Worm (Caenorhabditis elegans) whole organism, mixed stage, embryonic: ENCODE results near the gene F38E11.6.

Source experiments
- M03D4.4 ChIP-seq: sonication (generic microtip); optimal IDR thresholded peaks from 2 replicates; lab custom pipeline; 2017; ENCODE audit warnings: mild to moderate bottlenecking, missing genetic modification characterization, missing compliant biosample characterization
- bed-3 ChIP-seq: fragments of 200-800 bp; sonication (Bioruptor generic); optimal IDR thresholded peaks from 3 replicates; lab custom pipeline; 2018; ENCODE audit warnings: mild to moderate bottlenecking, missing genetic modification characterization, moderate library complexity, missing compliant biosample characterization
- blmp-1 ChIP-seq: fragments of 150-350 bp; optimal IDR thresholded peaks from 2 replicates; lab custom pipeline; 2014; ENCODE audit warnings: missing biosample characterization, missing genetic modification characterization
- ceh-39 ChIP-seq: fragments of 150-350 bp; optimal IDR thresholded peaks from 2 replicates; lab custom pipeline; 2014; ENCODE audit warnings: missing biosample characterization, missing genetic modification characterization
- ceh-43 ChIP-seq: fragments of 200-800 bp; sonication (Bioruptor generic); optimal IDR thresholded peaks from 2 replicates; lab custom pipeline; 2018; ENCODE audit warnings: mild to moderate bottlenecking, missing genetic modification characterization, moderate library complexity, missing compliant biosample characterization
- ceh-83 ChIP-seq: fragments of 200-800 bp; sonication (Bioruptor generic); optimal IDR thresholded peaks from 2 replicates; lab custom pipeline; 2018; ENCODE audit warnings: mild to moderate bottlenecking, missing genetic modification characterization, missing compliant biosample characterization
- ces-1 ChIP-seq: fragments of 150-350 bp; optimal IDR thresholded peaks from 2 replicates; lab custom pipeline; 2014; ENCODE audit warnings: missing biosample characterization, missing genetic modification reagents, missing genetic modification characterization
- cnd-1 ChIP-seq: fragments of 200-800 bp; sonication (Bioruptor generic); optimal IDR thresholded peaks from 2 replicates; lab custom pipeline; 2018; ENCODE audit warnings: mild to moderate bottlenecking, missing genetic modification characterization, missing compliant biosample characterization
- drap-1 ChIP-seq: fragments of 200-800 bp; sonication (Bioruptor generic); optimal IDR thresholded peaks from 3 replicates; lab custom pipeline; 2018; ENCODE audit warnings: mild to moderate bottlenecking, missing genetic modification characterization, missing compliant biosample characterization
- elt-1 ChIP-seq: sonication (generic microtip); optimal IDR thresholded peaks from 2 replicates; lab custom pipeline; 2017; ENCODE audit warnings: missing genetic modification characterization, mild to moderate bottlenecking, missing compliant biosample characterization, antibody characterized with exemption, moderate library complexity, borderline replicate concordance; ENCODE audit not compliant: insufficient read depth
- elt-3 ChIP-seq: fragments of 150-350 bp; optimal IDR thresholded peaks from 2 replicates; lab custom pipeline; 2014; ENCODE audit warnings: missing biosample characterization, missing genetic modification characterization
- flh-1 ChIP-seq: fragments of 200-800 bp; sonication (Bioruptor generic); optimal IDR thresholded peaks from 2 replicates; lab custom pipeline; 2018; ENCODE audit warnings: mild to moderate bottlenecking, missing genetic modification characterization, moderate library complexity, missing compliant biosample characterization
- ham-2 ChIP-seq: fragments of 200-800 bp; sonication (Bioruptor generic); optimal IDR thresholded peaks from 2 replicates; lab custom pipeline; 2018; ENCODE audit warnings: mild to moderate bottlenecking, missing genetic modification characterization, missing compliant biosample characterization
- hlh-1 ChIP-seq: fragments of 150-350 bp; optimal IDR thresholded peaks from 2 replicates; lab custom pipeline; 2014; ENCODE audit warnings: missing biosample characterization, missing genetic modification reagents, missing genetic modification characterization
- lin-13 ChIP-seq: fragments of 150-350 bp; optimal IDR thresholded peaks from 2 replicates; lab custom pipeline; 2014; ENCODE audit warnings: missing biosample characterization, missing genetic modification characterization
- lin-32 ChIP-seq: fragments of 200-800 bp; sonication (Bioruptor generic); optimal IDR thresholded peaks from 2 replicates; lab custom pipeline; 2018; ENCODE audit warnings: mild to moderate bottlenecking, missing genetic modification characterization, missing compliant biosample characterization
- lsy-2 ChIP-seq: fragments of 150-350 bp; optimal IDR thresholded peaks from 2 replicates; lab custom pipeline; 2014; ENCODE audit warnings: missing biosample characterization, missing genetic modification characterization
- mab-5 ChIP-seq: fragments of 150-350 bp; optimal IDR thresholded peaks from 2 replicates; lab custom pipeline; 2014; ENCODE audit warnings: missing biosample characterization, missing genetic modification characterization
- mep-1 ChIP-seq: fragments of 150-350 bp; optimal IDR thresholded peaks from 2 replicates; lab custom pipeline; 2017; ENCODE audit warnings: missing biosample characterization, missing genetic modification reagents, missing genetic modification characterization, inconsistent platforms
- mls-2 ChIP-seq: sonication (generic microtip); optimal IDR thresholded peaks from 2 replicates; lab custom pipeline; 2016; ENCODE audit warnings: mild to moderate bottlenecking, missing genetic modification characterization, moderate library complexity, missing compliant biosample characterization
- nhr-12 ChIP-seq: fragments of 150-350 bp; optimal IDR thresholded peaks from 2 replicates; lab custom pipeline; 2014; ENCODE audit warnings: missing biosample characterization, missing genetic modification characterization
- nhr-2 ChIP-seq: fragments of 150-350 bp; optimal IDR thresholded peaks from 2 replicates; lab custom pipeline; 2014; ENCODE audit warnings: missing biosample characterization, missing genetic modification characterization
- nhr-237 ChIP-seq: fragments of 150-350 bp; optimal IDR thresholded peaks from 2 replicates; lab custom pipeline; 2014; ENCODE audit warnings: missing biosample characterization, missing genetic modification characterization
- nhr-28 ChIP-seq: fragments of 150-350 bp; optimal IDR thresholded peaks from 2 replicates; lab custom pipeline; 2014; ENCODE audit warnings: missing biosample characterization, missing genetic modification characterization
- nhr-76 ChIP-seq: sonication (generic microtip); optimal IDR thresholded peaks from 2 replicates; lab custom pipeline; 2017; ENCODE audit warnings: missing biosample characterization, missing genetic modification characterization
- pha-4 ChIP-seq: fragments of 150-350 bp; optimal IDR thresholded peaks from 2 replicates; lab custom pipeline; 2018; ENCODE audit warnings: missing biosample characterization, missing genetic modification reagents, missing genetic modification characterization
- sem-2 ChIP-seq: fragments of 200-800 bp; sonication (Bioruptor generic); optimal IDR thresholded peaks from 2 replicates; lab custom pipeline; 2018; ENCODE audit warnings: mild to moderate bottlenecking, missing genetic modification characterization, missing compliant biosample characterization
- snpc-4 ChIP-seq: fragments of 150-350 bp; optimal IDR thresholded peaks from 2 replicates; lab custom pipeline; 2014; ENCODE audit warnings: missing biosample characterization, missing genetic modification characterization
- sptf-1 ChIP-seq: sonication (generic microtip); optimal IDR thresholded peaks from 2 replicates; lab custom pipeline; 2017; ENCODE audit warnings: mild to moderate bottlenecking, missing genetic modification characterization, moderate library complexity, missing compliant biosample characterization
- tbx-8 ChIP-seq: fragments of 200-800 bp; sonication (Bioruptor generic); optimal IDR thresholded peaks from 2 replicates; lab custom pipeline; 2018; ENCODE audit warnings: mild to moderate bottlenecking, missing genetic modification characterization, moderate library complexity, missing compliant biosample characterization
- unc-120 ChIP-seq: sonication (generic microtip); optimal IDR thresholded peaks from 2 replicates; lab custom pipeline; 2017; ENCODE audit warnings: missing genetic modification characterization, missing compliant biosample characterization; ENCODE audit not compliant: poor library complexity, severe bottlenecking
- unc-39 ChIP-seq: fragments of 150-350 bp; optimal IDR thresholded peaks from 2 replicates; lab custom pipeline; 2014; ENCODE audit warnings: missing biosample characterization, missing genetic modification characterization
- unc-62 ChIP-seq: fragments of 150-350 bp; optimal IDR thresholded peaks from 2 replicates; lab custom pipeline; 2014; ENCODE audit warnings: missing biosample characterization, missing genetic modification reagents, missing genetic modification characterization
- zip-8 ChIP-seq: fragments of 150-350 bp; optimal IDR thresholded peaks from 2 replicates; lab custom pipeline; 2014; ENCODE audit warnings: missing biosample characterization, missing genetic modification characterization
- ztf-11 ChIP-seq: fragments of 150-350 bp; optimal IDR thresholded peaks from 2 replicates; lab custom pipeline; 2014; ENCODE audit warnings: missing biosample characterization, missing genetic modification characterization

Gene F38E11.6

DNA sequence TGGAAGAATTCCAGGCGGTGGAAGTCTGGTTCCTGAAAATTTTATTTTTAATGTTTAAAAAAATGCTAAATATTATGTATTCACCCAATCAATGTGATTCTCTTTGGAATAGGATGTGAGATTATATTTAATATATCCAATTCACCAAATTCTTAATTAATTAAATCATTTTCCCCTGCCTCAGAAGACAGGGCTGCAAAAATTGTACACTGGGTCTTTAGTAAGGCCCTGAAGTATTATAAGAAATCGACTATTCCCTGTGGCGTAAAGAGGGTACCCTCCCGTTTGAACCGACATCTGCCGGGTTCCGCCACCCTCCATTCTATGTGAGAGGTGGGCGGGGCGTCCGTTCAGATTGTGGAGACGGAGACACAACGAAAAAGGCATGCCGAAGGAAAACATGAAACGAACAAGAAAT is 43.9 kb upstream of the F38E11.6 start:
- TF ChIP-seq nhr-2 (tag; lab: Kevin White, UChicago), result peak; percentile 21
- TF ChIP-seq ceh-83 (GFP tag; lab: Kevin White, UChicago), result no peak
- TF ChIP-seq ham-2 (GFP tag; lab: Kevin White, UChicago), result no peak
- no peak for TF ChIP-seq mab-5 (tag; lab: Kevin White, UChicago)
- peak; percentile 26 for TF ChIP-seq pha-4 (tag; lab: Kevin White, UChicago)
- TF ChIP-seq bed-3, result no peak
- TF ChIP-seq lin-13 (tag; lab: Kevin White, UChicago), result no peak
- TF ChIP-seq blmp-1, result peak; percentile 44
- no peak for TF ChIP-seq tbx-8 (GFP tag; lab: Kevin White, UChicago)
- TF ChIP-seq flh-1, result peak; percentile 7
- no peak for TF ChIP-seq nhr-28 (tag; lab: Kevin White, UChicago)
- TF ChIP-seq ztf-11 (tag; lab: Kevin White, UChicago), result no peak
- no peak for TF ChIP-seq unc-39
- no peak for TF ChIP-seq ceh-43 (GFP tag; lab: Kevin White, UChicago)
- no peak for TF ChIP-seq lin-32 (GFP tag; lab: Kevin White, UChicago)
- TF ChIP-seq sem-2 (GFP tag; lab: Kevin White, UChicago), result no peak
- TF ChIP-seq elt-1 (tag; lab: Kevin White, UChicago), result no peak
- no peak for TF ChIP-seq hlh-1 (tag; lab: Kevin White, UChicago)
- TF ChIP-seq elt-3 (tag; lab: Kevin White, UChicago), result peak; percentile 33
- peak; percentile 1 for TF ChIP-seq lsy-2
- no peak for TF ChIP-seq M03D4.4 (tag; lab: Kevin White, UChicago)
- no peak for TF ChIP-seq nhr-76 (tag; lab: Kevin White, UChicago)
- peak; percentile 20 for TF ChIP-seq ceh-39 (tag; lab: Kevin White, UChicago)
- peak; percentile 18 for TF ChIP-seq mep-1 (tag; lab: Kevin White, UChicago)
- peak; percentile 52 for TF ChIP-seq mls-2 (tag; lab: Kevin White, UChicago)
- peak; percentile 9 for TF ChIP-seq unc-120
- TF ChIP-seq sptf-1, result peak; percentile 23
- TF ChIP-seq ces-1 (GFP tag; lab: Kevin White, UChicago), result peak; percentile 90
- TF ChIP-seq cnd-1 (tag; lab: Kevin White, UChicago), result peak; percentile 24
- no peak for TF ChIP-seq zip-8 (tag; lab: Kevin White, UChicago)
- peak; percentile 1 for TF ChIP-seq unc-62 (GFP tag; lab: Kevin White, UChicago)
- no peak for TF ChIP-seq drap-1 (GFP tag; lab: Kevin White, UChicago)
- no peak for TF ChIP-seq snpc-4 (tag; lab: Kevin White, UChicago)
- TF ChIP-seq nhr-12, result no peak
- TF ChIP-seq nhr-237 (tag; lab: Kevin White, UChicago), result peak; percentile 18

DNA sequence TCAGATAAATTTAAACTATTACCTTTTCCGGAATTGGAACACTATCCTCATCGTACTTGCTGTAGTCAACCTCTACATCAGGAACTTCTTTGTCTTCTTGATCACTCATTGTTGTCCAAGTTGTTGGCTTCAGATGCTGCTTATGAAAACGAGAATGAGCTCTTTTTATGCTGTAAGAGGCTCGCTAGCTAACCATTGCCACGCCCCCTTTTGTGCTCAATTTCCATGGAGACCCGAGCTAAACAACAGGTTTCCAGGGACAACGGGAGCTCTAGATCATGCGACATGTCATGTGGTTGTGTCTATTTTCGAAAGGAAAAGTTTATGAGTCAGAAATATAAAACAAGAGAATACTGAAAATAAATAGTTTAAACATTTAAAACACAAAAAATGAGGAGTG is 43.1 kb upstream of the F38E11.6 start, which contains the start of gene C33A12.4:
Gene C33A12.4, minus strand, starts transcription at position 131 of the 400 bp plus-strand sequence.
- TF ChIP-seq lin-32 (GFP tag; lab: Kevin White, UChicago) (no peak), M03D4.4 (tag; lab: Kevin White, UChicago) (no peak), flh-1 (no peak), ceh-43 (GFP tag; lab: Kevin White, UChicago) (no peak), ceh-39 (tag; lab: Kevin White, UChicago) (no peak), elt-1 (tag; lab: Kevin White, UChicago) (no peak), nhr-237 (tag; lab: Kevin White, UChicago) (no peak)
- TF ChIP-seq, all 35 proteins: peak for 0

ce11 chrIV:9508612-9509011 is 41.3 kb upstream of the F38E11.6 start, which contains the start of gene ethe-1:
Gene ethe-1 (minus strand): TSS chrIV:9508761.
- no peak for TF ChIP-seq lsy-2
- TF ChIP-seq unc-120, result no peak
- no peak for TF ChIP-seq mab-5 (tag; lab: Kevin White, UChicago)
- no peak for TF ChIP-seq nhr-2 (tag; lab: Kevin White, UChicago)
- no peak for TF ChIP-seq elt-1 (tag; lab: Kevin White, UChicago)
- no peak for TF ChIP-seq mls-2 (tag; lab: Kevin White, UChicago)
- no peak for TF ChIP-seq blmp-1
- no peak for TF ChIP-seq sptf-1
- TF ChIP-seq flh-1, result no peak
- TF ChIP-seq drap-1 (GFP tag; lab: Kevin White, UChicago), result no peak
- no peak for TF ChIP-seq bed-3
- TF ChIP-seq elt-3 (tag; lab: Kevin White, UChicago), result no peak
- no peak for TF ChIP-seq nhr-28 (tag; lab: Kevin White, UChicago)
- TF ChIP-seq lin-13 (tag; lab: Kevin White, UChicago), result no peak
- TF ChIP-seq nhr-12, result no peak
